Worm (Caenorhabditis elegans): ENCODE measurements around the gene srd-59.

- TF ChIP-seq klf-2 (GFP tag; conservative IDR thresholded peaks at IDR 0.05): no peak
- TF ChIP-seq med-1 (GFP tag; optimal IDR thresholded peaks at IDR 0.05; ENCODE audit: insufficient read depth): no peak
- TF ChIP-seq cog-1 (tag; optimal IDR thresholded peaks at IDR 0.05): no peak
These were observed at the start of gene srd-59 for ce11 chrII:7205388-7205787.

All from whole organism, midembryonic.